Worm (Caenorhabditis elegans) whole organism, early embryonic: ENCODE measurements around the gene srsx-36.
A peak's percentile ranks its signal among the peaks of the same experiment; 100 is the strongest.

Source experiments
- B0310.2 ChIP-seq: sonication (generic microtip); optimal IDR thresholded peaks from 2 replicates; lab custom pipeline; 2016; ENCODE audit warnings: mild to moderate bottlenecking, missing genetic modification characterization, missing compliant biosample characterization
- F13C5.2 ChIP-seq: sonication (generic microtip); optimal IDR thresholded peaks from 2 replicates; lab custom pipeline; 2017; ENCODE audit warnings: mild to moderate bottlenecking, missing genetic modification characterization, inconsistent platforms, missing compliant biosample characterization
- aly-1 ChIP-seq: sonication (generic microtip); optimal IDR thresholded peaks from 2 replicates; lab custom pipeline; 2016; ENCODE audit warnings: missing genetic modification characterization, missing compliant biosample characterization
- ama-1 ChIP-seq: fragments of 150-350 bp; optimal IDR thresholded peaks from 2 replicates; lab custom pipeline; 2014
- ceh-13 ChIP-seq: fragments of 200-800 bp; sonication (Bioruptor generic); optimal IDR thresholded peaks from 2 replicates; lab custom pipeline; 2018; ENCODE audit warnings: mild to moderate bottlenecking, missing genetic modification characterization, missing compliant biosample characterization
- ceh-36 ChIP-seq: sonication (generic microtip); optimal IDR thresholded peaks from 2 replicates; lab custom pipeline; 2016; ENCODE audit warnings: missing genetic modification characterization, inconsistent platforms, missing compliant biosample characterization
- ets-7 ChIP-seq: sonication (generic microtip); optimal IDR thresholded peaks from 2 replicates; lab custom pipeline; 2016; ENCODE audit warnings: missing genotype, missing genetic modification characterization, missing compliant biosample characterization
- flt-1 ChIP-seq: fragments of 200-800 bp; sonication (Bioruptor generic); IDR thresholded peaks from 2 replicates; pipeline ENCODE4 v1.3.6; 2022; ENCODE audit warnings: missing genetic modification characterization, missing compliant biosample characterization
- hmbx-1 ChIP-seq: sonication (generic microtip); optimal IDR thresholded peaks from 2 replicates; lab custom pipeline; 2016; ENCODE audit warnings: mild to moderate bottlenecking, missing genetic modification characterization, missing compliant biosample characterization
- hmg-4 ChIP-seq: fragments of 200-800 bp; sonication (Bioruptor generic); optimal IDR thresholded peaks from 2 replicates; lab custom pipeline; 2018; ENCODE audit warnings: mild to moderate bottlenecking, missing genetic modification characterization, missing compliant biosample characterization
- hnd-1 ChIP-seq: sonication (generic microtip); optimal IDR thresholded peaks from 2 replicates; lab custom pipeline; 2016; ENCODE audit warnings: missing genetic modification characterization, missing compliant biosample characterization
- pes-1 ChIP-seq: fragments of 200-800 bp; sonication (Bioruptor generic); IDR thresholded peaks from 2 replicates; pipeline ENCODE4 v1.3.6; 2022; ENCODE audit warnings: missing genetic modification reagents, missing genetic modification characterization, missing compliant biosample characterization
- scrt-1 ChIP-seq: fragments of 200-800 bp; sonication (Bioruptor generic); IDR thresholded peaks from 2 replicates; pipeline ENCODE4 v1.3.6; 2022; ENCODE audit warnings: missing genetic modification characterization, missing compliant biosample characterization
- sea-1 ChIP-seq: fragments of 200-800 bp; sonication (Bioruptor generic); conservative IDR thresholded peaks from 2 replicates; pipeline ENCODE4 v1.3.6; 2022; ENCODE audit warnings: missing genetic modification characterization, missing compliant biosample characterization
- tbx-11 ChIP-seq: fragments of 200-800 bp; sonication (Bioruptor generic); IDR thresholded peaks from 2 replicates; pipeline ENCODE4 v1.3.6; 2022; ENCODE audit warnings: missing genetic modification characterization, missing compliant biosample characterization
- tbx-37 ChIP-seq: fragments of 200-800 bp; sonication (Bioruptor generic); conservative IDR thresholded peaks from 2 replicates; pipeline ENCODE4 v1.3.6; 2022; ENCODE audit warnings: missing genetic modification reagents, missing genetic modification characterization, missing compliant biosample characterization
- tra-4 ChIP-seq: sonication (generic microtip); optimal IDR thresholded peaks from 2 replicates; lab custom pipeline; 2017; ENCODE audit warnings: missing genetic modification characterization, missing compliant biosample characterization

srsx-36 gene

DNA sequence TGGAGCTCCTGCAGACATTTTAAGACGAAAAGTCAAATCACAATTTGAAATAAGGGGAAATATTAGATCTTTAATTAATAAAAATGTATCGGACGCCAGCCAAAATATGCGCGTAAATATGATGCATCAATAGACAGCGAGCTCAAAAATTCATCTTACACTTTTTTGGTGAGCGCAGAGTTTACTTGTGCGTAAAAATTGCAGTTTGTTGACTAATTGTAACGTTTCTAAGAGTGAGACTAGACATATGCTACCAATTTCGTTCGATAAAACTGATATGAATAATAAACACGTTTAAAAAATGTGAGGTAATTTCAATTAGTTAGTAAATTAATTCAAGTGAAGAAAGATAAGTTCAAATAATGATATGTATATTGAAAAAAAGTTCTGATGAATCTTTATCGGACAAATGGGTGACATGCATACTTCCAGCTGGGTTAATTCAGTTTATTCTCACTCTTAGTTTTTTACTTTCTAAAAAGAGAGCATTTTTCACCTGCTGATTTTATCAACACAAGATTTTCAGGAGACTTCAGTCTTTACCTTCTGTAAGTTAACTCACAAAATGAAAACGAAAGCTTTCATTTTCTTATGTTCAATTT, 30.2 kb downstream of the srsx-36 start, which contains the start of the genes nhr-285 and irld-52:
Gene nhr-285 (minus strand): TSS at position 101 of the 602 bp plus-strand sequence.
Gene irld-52 (plus strand): TSS at position 552 of the 602 bp plus-strand sequence.
- no peak for TF ChIP-seq sea-1 (GFP tag; lab: Robert Waterston, UW)
- no peak for TF ChIP-seq hmbx-1
- no peak for TF ChIP-seq ceh-13
- TF ChIP-seq flt-1 (GFP tag; lab: Robert Waterston, UW), result no peak
- TF ChIP-seq aly-1, result no peak
- no peak for TF ChIP-seq hmg-4
- TF ChIP-seq tbx-37 (GFP tag; lab: Robert Waterston, UW), result no peak
- TF ChIP-seq tbx-11 (GFP tag; lab: Robert Waterston, UW), result no peak
- TF ChIP-seq B0310.2 (tag; lab: Kevin White, UChicago), result no peak
- no peak for TF ChIP-seq F13C5.2 (tag; lab: Kevin White, UChicago)
- TF ChIP-seq ets-7, result no peak
- no peak for TF ChIP-seq scrt-1

ce11 chrV:15776651-15777050, 32.8 kb downstream of the srsx-36 start, which contains the start of gene nhr-283:
Gene nhr-283, minus strand, starts transcription at chrV:15776751.
- TF ChIP-seq hnd-1 (no peak), hmg-4 (no peak), ets-7 (no peak), tbx-11 (GFP tag; lab: Robert Waterston, UW) (no peak), sea-1 (GFP tag; lab: Robert Waterston, UW) (no peak), ceh-13 (no peak), pes-1 (GFP tag; lab: Robert Waterston, UW) (no peak), scrt-1 (no peak), aly-1 (no peak), tbx-37 (GFP tag; lab: Robert Waterston, UW) (no peak), ama-1 (lab: Kevin White, UChicago) (no peak), hmbx-1 (no peak)

DNA sequence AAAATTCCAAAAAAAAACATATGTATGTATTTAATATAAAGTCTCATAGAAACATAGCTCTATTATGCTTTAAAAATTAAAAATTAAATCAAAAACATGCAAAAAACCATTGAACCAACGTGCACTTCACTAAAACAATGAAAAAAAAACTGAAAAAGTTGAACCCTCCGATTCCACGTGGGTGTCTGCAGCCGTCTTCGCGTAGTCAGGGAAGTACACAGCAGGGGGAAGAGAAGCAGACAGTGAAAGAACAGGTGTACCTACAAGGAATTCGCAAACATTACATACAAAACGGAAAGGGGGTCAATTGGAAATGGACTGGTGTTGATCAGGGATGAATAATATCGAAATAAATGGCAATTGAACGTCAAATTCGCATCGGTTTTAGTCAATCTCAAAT, 35.5 kb downstream of the srsx-36 start:
- TF ChIP-seq tbx-37 (GFP tag; lab: Robert Waterston, UW), result no peak
- TF ChIP-seq sea-1 (GFP tag; lab: Robert Waterston, UW), result no peak
- TF ChIP-seq hnd-1, result no peak
- no peak for TF ChIP-seq ceh-36 (tag; lab: Kevin White, UChicago)
- TF ChIP-seq tbx-11 (GFP tag; lab: Robert Waterston, UW), result no peak
- no peak for TF ChIP-seq hmbx-1
- no peak for TF ChIP-seq scrt-1
- TF ChIP-seq hmg-4, result no peak
- no peak for TF ChIP-seq aly-1
- TF ChIP-seq F13C5.2 (tag; lab: Kevin White, UChicago), result no peak
- TF ChIP-seq ama-1 (lab: Kevin White, UChicago), result no peak
- no peak for TF ChIP-seq pes-1 (GFP tag; lab: Robert Waterston, UW)
- TF ChIP-seq tra-4 (tag; lab: Kevin White, UChicago), result no peak
- TF ChIP-seq ets-7, result no peak
- no peak for TF ChIP-seq flt-1 (GFP tag; lab: Robert Waterston, UW)
- no peak for TF ChIP-seq B0310.2 (tag; lab: Kevin White, UChicago)
- no peak for TF ChIP-seq ceh-13

DNA sequence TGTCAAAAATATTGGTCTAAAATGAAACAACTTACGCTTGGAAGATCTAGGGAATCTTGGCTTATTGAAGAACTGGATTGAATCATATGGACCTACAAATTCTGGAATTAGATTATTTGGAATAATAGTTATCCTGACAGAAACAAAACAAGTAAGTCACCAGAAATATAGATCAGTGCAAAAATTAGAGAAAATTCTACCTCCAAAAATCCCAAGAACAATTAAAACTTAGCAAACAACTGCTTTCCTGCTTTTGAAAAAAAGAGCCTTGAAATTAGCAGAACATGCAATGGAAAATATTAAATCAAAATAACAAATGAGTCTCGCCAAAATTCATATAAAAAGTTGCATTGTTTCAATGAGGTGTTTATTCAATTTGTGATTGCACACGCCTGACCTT, 36.3 kb downstream of the srsx-36 start, which contains the start of gene nhr-60:
Gene nhr-60 (minus strand): TSS at position 101 of the 400 bp plus-strand sequence.
- no peak for TF ChIP-seq tbx-11 (GFP tag; lab: Robert Waterston, UW)
- no peak for TF ChIP-seq ets-7
- TF ChIP-seq tbx-37 (GFP tag; lab: Robert Waterston, UW), result no peak
- TF ChIP-seq F13C5.2 (tag; lab: Kevin White, UChicago), result no peak
- TF ChIP-seq sea-1 (GFP tag; lab: Robert Waterston, UW), result no peak
- TF ChIP-seq flt-1 (GFP tag; lab: Robert Waterston, UW), result no peak

ce11 chrV:15769072-15769471, 40.4 kb downstream of the srsx-36 start, which contains the start of gene F57A10.4:
Gene F57A10.4, plus strand, starts transcription at chrV:15769438.
- TF ChIP-seq tra-4 (tag; lab: Kevin White, UChicago) (no peak), tbx-37 (GFP tag; lab: Robert Waterston, UW) (no peak), ets-7 (no peak), ama-1 (lab: Kevin White, UChicago) (no peak), ceh-36 (tag; lab: Kevin White, UChicago) (no peak), B0310.2 (tag; lab: Kevin White, UChicago) (no peak), aly-1 (no peak), pes-1 (GFP tag; lab: Robert Waterston, UW) (no peak), ceh-13 (no peak), sea-1 (GFP tag; lab: Robert Waterston, UW) (no peak), hnd-1 (no peak)

- peak; percentile 73 for TF ChIP-seq pes-1 (GFP tag; lab: Robert Waterston, UW)
- TF ChIP-seq scrt-1, result peak; percentile 51; the same call in 1 of the 2 replicates
- TF ChIP-seq flt-1 (GFP tag; lab: Robert Waterston, UW), result peak; percentile 28; the same call in 1 of the 2 replicates
Observed at ce11 chrV:15767385-15767784, 42.1 kb downstream of the srsx-36 start.

DNA sequence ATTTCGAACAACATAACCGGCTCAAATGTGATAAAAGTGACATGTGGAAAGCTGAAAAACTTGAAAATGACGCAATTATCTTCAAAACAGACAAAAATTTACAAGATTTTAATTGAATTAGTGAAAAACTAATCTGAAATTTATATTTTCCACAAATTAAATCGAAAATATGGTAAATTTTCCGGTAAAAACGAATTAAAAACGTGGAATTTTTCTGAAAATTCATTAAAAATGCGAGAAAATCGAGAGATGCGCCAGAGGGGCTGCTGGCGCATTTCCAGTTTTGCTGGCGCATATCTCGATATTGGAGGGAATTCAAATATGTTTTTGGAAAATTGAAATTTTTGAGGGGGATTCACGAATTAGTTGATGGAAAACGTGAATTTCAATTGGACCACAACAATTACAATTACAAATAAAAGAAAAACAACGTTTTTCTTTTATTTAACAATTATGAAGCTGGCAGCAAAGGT, 43.3 kb downstream of the srsx-36 start, which contains the start of the genes haf-3 and F57A10.2:
Gene haf-3 (minus strand): TSS at position 51 of the 473 bp plus-strand sequence.
Gene F57A10.2 (plus strand): TSS at position 454 of the 473 bp plus-strand sequence.
- TF ChIP-seq flt-1 (GFP tag; lab: Robert Waterston, UW) (0 out of 2 replicates have a peak, but pooled peaks have one; percentile 13), sea-1 (GFP tag; lab: Robert Waterston, UW) (no peak), F13C5.2 (tag; lab: Kevin White, UChicago) (peak; percentile 66)

DNA sequence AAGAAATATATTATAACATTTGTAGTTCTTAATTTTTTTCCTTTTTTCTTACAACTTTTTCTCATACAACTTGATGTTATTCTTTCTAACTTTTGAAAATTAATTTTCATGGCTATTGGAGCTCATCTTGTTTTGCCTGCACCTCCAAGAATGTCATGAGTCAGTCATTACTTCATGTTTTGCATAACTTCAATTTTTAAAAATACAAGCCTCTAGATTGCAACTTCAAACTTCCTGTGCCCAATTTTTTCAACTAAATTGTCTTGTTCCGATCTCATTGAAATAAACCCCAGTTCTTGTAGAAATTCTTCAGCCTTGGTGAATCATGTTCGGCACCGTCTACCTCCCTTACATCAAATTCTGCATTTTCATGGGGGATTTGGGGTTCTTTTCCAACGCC, 51.0 kb downstream of the srsx-36 start, which contains the start of gene str-9:
Gene str-9 (plus strand): TSS at position 301 of the 400 bp plus-strand sequence.
- TF ChIP-seq hmbx-1 (no peak), ama-1 (lab: Kevin White, UChicago) (no peak), hmg-4 (no peak), tra-4 (tag; lab: Kevin White, UChicago) (no peak), flt-1 (GFP tag; lab: Robert Waterston, UW) (no peak), B0310.2 (tag; lab: Kevin White, UChicago) (no peak), pes-1 (GFP tag; lab: Robert Waterston, UW) (no peak), hnd-1 (no peak), ceh-13 (no peak), tbx-37 (GFP tag; lab: Robert Waterston, UW) (no peak), sea-1 (GFP tag; lab: Robert Waterston, UW) (no peak), ceh-36 (tag; lab: Kevin White, UChicago) (no peak), tbx-11 (GFP tag; lab: Robert Waterston, UW) (no peak), scrt-1 (no peak), ets-7 (no peak), aly-1 (no peak), F13C5.2 (tag; lab: Kevin White, UChicago) (no peak)
